Worm (Caenorhabditis elegans): Measurements from ENCODE around the gene srg-42.
"Not testable (repeated sequence)": the region's sequence is repeated elsewhere in the genome, so short reads cannot be mapped to it uniquely, and the experiment has no call there.

srg-42 gene

ce11 chrV:11118179-11118725, 39.6 kb downstream of the srg-42 start:
- TF ChIP-seq klf-2 (GFP tag; conservative IDR thresholded peaks at IDR 0.05) (no peak), ztf-23 (GFP tag; IDR thresholded peaks at IDR 0.05) (no peak), cog-1 (tag; optimal IDR thresholded peaks at IDR 0.05) (no peak), T22C8.4 (GFP tag; IDR thresholded peaks at IDR 0.05) (no peak)

- no peak for TF ChIP-seq med-1 (GFP tag; optimal IDR thresholded peaks at IDR 0.05; ENCODE audit: insufficient read depth)
- TF ChIP-seq tab-1 (GFP tag; IDR thresholded peaks at IDR 0.05): no peak
- TF ChIP-seq cog-1 (tag; optimal IDR thresholded peaks at IDR 0.05): no peak
- no peak for TF ChIP-seq ztf-29 (GFP tag; IDR thresholded peaks at IDR 0.05)
- no peak for TF ChIP-seq klf-2 (GFP tag; conservative IDR thresholded peaks at IDR 0.05)
- TF ChIP-seq T22C8.4 (GFP tag; IDR thresholded peaks at IDR 0.05): no peak
- TF ChIP-seq ref-1 (GFP tag; conservative IDR thresholded peaks at IDR 0.05): no peak
- TF ChIP-seq flt-1 (GFP tag; IDR thresholded peaks at IDR 0.05): no peak
- no peak for TF ChIP-seq ztf-23 (GFP tag; IDR thresholded peaks at IDR 0.05)
Measured at ce11 chrV:11113607-11114006, 44.2 kb downstream of the srg-42 start, which contains the start of gene math-33. TSS of gene math-33 (plus strand) at chrV:11113907.

ce11 chrV:11113041-11113574, 44.7 kb downstream of the srg-42 start, which contains the start of gene erfa-3:
TSS of gene erfa-3 (minus strand) at chrV:11113091.
- TF ChIP-seq ztf-29 (GFP tag; IDR thresholded peaks at IDR 0.05): peak; percentile 72; the same call in 1 of the 2 replicates
- TF ChIP-seq med-1 (GFP tag; optimal IDR thresholded peaks at IDR 0.05; ENCODE audit: insufficient read depth): peak; percentile 91
- TF ChIP-seq tab-1 (GFP tag; IDR thresholded peaks at IDR 0.05): no peak; the same call in 1 of the 2 replicates
- TF ChIP-seq cog-1 (tag; optimal IDR thresholded peaks at IDR 0.05): peak; percentile 58
- 0 out of 2 replicates have a peak, but pooled peaks have one; percentile 14 for TF ChIP-seq ref-1 (GFP tag; conservative IDR thresholded peaks at IDR 0.05)
- TF ChIP-seq klf-2 (GFP tag; conservative IDR thresholded peaks at IDR 0.05): peak; percentile 40; the same call in 1 of the 2 replicates
- TF ChIP-seq flt-1 (GFP tag; IDR thresholded peaks at IDR 0.05): no peak; the same call in none of the 2 replicates
- TF ChIP-seq ztf-23 (GFP tag; IDR thresholded peaks at IDR 0.05): peak; percentile 88
- TF ChIP-seq T22C8.4 (GFP tag; IDR thresholded peaks at IDR 0.05): peak; percentile 66

DNA sequence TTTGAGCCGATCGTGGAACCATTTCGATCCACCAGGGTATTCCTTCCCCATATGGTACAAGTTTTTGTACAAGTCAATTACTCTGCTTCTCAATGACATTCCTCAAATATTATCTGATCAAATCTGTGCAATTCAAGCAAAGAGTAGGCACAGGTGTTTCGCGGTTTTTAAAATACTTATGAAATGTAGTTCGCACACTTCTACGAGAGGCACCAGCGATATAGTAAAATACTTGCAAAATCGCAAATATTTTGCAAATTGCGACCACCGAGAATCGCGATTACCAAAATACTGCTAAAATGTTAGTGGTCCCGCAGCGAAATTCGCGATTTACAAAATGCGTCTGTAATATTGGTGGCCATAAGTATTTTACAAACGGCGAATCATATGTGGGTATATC, 48.2 kb downstream of the srg-42 start, which contains the start of gene Y42A5A.5:
Gene Y42A5A.5, minus strand, starts transcription at position 101 of the 400 bp plus-strand sequence.
- not testable (repeated sequence) for TF ChIP-seq ztf-23 (GFP tag; IDR thresholded peaks at IDR 0.05); T22C8.4 (GFP tag; IDR thresholded peaks at IDR 0.05); med-1 (GFP tag; optimal IDR thresholded peaks at IDR 0.05; ENCODE audit: insufficient read depth)

All from whole organism, midembryonic.